Fruit fly (Drosophila melanogaster): ENCODE data around the gene Hsc70-1.

The Hsc70-1 gene

dm6 chr3L:13928769-13929594 is 44.9 kb upstream of the Hsc70-1 start, which contains the start of the genes CG8833 and DCTN1-p150 (continued):
- TF ChIP-seq CG18262 (tag; optimal IDR thresholded peaks at IDR 0.05) (peak; percentile 53), MESR4 (GFP tag; optimal IDR thresholded peaks at IDR 0.05) (peak; percentile 64), kah (GFP tag; optimal IDR thresholded peaks at IDR 0.05) (no peak), CG10274 (GFP tag; optimal IDR thresholded peaks at IDR 0.05) (no peak), bsh (GFP tag; optimal IDR thresholded peaks at IDR 0.05) (peak in 1 of 2 experiments; percentile 2), trem (tag; optimal IDR thresholded peaks at IDR 0.05) (peak; percentile 34), Sry-δ (GFP tag; optimal IDR thresholded peaks at IDR 0.05) (peak; percentile 81), esg (GFP tag; conservative IDR thresholded peaks at IDR 0.05) (peak; percentile 43; the same call in 1 of the 2 replicates), slbo (GFP tag; IDR thresholded peaks at IDR 0.05) (peak; percentile 80), insv (GFP tag; optimal IDR thresholded peaks at IDR 0.05) (peak in 1 of 2 experiments; percentile 30), Dek (tag; optimal IDR thresholded peaks at IDR 0.05) (peak; percentile 23), CG18599 (GFP tag; optimal IDR thresholded peaks at IDR 0.05) (no peak), CG4820 (GFP tag; optimal IDR thresholded peaks at IDR 0.05) (peak; percentile 53), Doc2 (GFP tag; IDR thresholded peaks at IDR 0.05) (no peak), CG12155 (GFP tag; optimal IDR thresholded peaks at IDR 0.05) (peak; percentile 54), knrl (GFP tag; IDR thresholded peaks at IDR 0.05; ENCODE audit: partially characterized antibody) (peak; percentile 62; the same call in 2 of the 3 replicates), Xrp1 (GFP tag; IDR thresholded peaks at IDR 0.05) (0 out of 2 replicates have a peak, but pooled peaks have one; percentile 16), kni (GFP tag; optimal IDR thresholded peaks at IDR 0.05) (no peak), CoRest (tag; optimal IDR thresholded peaks at IDR 0.05) (peak; percentile 71), CG2199 (GFP tag; IDR thresholded peaks at IDR 0.05) (no peak), dmrt11E (tag; optimal IDR thresholded peaks at IDR 0.05) (peak; percentile 35), Dll (GFP tag; IDR thresholded peaks at IDR 0.05; ENCODE audit: partially characterized antibody) (peak; percentile 67; the same call in 3 of the 4 replicates), CG8089 (GFP tag; optimal IDR thresholded peaks at IDR 0.05) (no peak), CG6272 (GFP tag; IDR thresholded peaks at IDR 0.05) (peak; percentile 38; the same call in 1 of the 2 replicates), chn (GFP tag; optimal IDR thresholded peaks at IDR 0.05) (peak; percentile 32), croc (GFP tag; conservative IDR thresholded peaks at IDR 0.05) (no peak), CG3163 (GFP tag; optimal IDR thresholded peaks at IDR 0.05) (no peak), Mrtf (GFP tag; IDR thresholded peaks at IDR 0.05) (no peak), ac (GFP tag; optimal IDR thresholded peaks at IDR 0.05) (no peak), Nf-YC (tag; optimal IDR thresholded peaks at IDR 0.05) (peak; percentile 45), phol (tag; optimal IDR thresholded peaks at IDR 0.05) (peak; percentile 39), CG9437 (GFP tag; optimal IDR thresholded peaks at IDR 0.05) (peak; percentile 2), CG13296 (GFP tag; optimal IDR thresholded peaks at IDR 0.05) (no peak), odd (GFP tag; optimal IDR thresholded peaks at IDR 0.05) (peak; percentile 41), dpn (GFP tag; optimal IDR thresholded peaks at IDR 0.05) (peak; percentile 42 to 51), Aef1 (GFP tag; IDR thresholded peaks at IDR 0.05) (peak; percentile 36; the same call in 1 of the 3 replicates), CG15601 (tag; optimal IDR thresholded peaks at IDR 0.05) (peak; percentile 13), Elba2 (GFP tag; optimal IDR thresholded peaks at IDR 0.05) (peak; percentile 50), lola (GFP tag; optimal IDR thresholded peaks at IDR 0.05) (peak in 1 of 3 experiments; percentile 44), CG1832 (GFP tag; optimal IDR thresholded peaks at IDR 0.05) (no peak), CG6689 (GFP tag; IDR thresholded peaks at IDR 0.05) (peak; percentile 10; the same call in 1 of the 2 replicates), Asciz (GFP tag; optimal IDR thresholded peaks at IDR 0.05) (no peak), CG13287 (GFP tag; IDR thresholded peaks at IDR 0.05; ENCODE audit: partially characterized antibody) (peak; percentile 57), Atf6 (GFP tag; IDR thresholded peaks at IDR 0.05) (0 out of 2 replicates have a peak, but pooled peaks have one; percentile 29), CG8765 (GFP tag; IDR thresholded peaks at IDR 0.05) (peak; percentile 12; the same call in 1 of the 2 replicates), CG32532 (GFP tag; IDR thresholded peaks at IDR 0.05) (peak; percentile 51), Dref (GFP tag; IDR thresholded peaks at IDR 0.05) (peak; percentile 35; the same call in 1 of the 2 replicates)

Data from whole organism, embryonic.